Worm (Caenorhabditis elegans) whole organism, L2 larva: ENCODE data around the gene spp-18.

Source experiments
- C34F6.9 ChIP-seq: fragments of 150-350 bp; optimal IDR thresholded peaks from 2 replicates; lab custom pipeline; 2014; ENCODE audit warnings: missing biosample characterization, missing genetic modification characterization
- lin-39 ChIP-seq: fragments of 150-350 bp; optimal IDR thresholded peaks from 2 replicates; lab custom pipeline; 2014; ENCODE audit warnings: missing biosample characterization, missing genetic modification reagents, missing genetic modification characterization
- unc-39 ChIP-seq: fragments of 150-350 bp; optimal IDR thresholded peaks from 2 replicates; lab custom pipeline; 2014; ENCODE audit warnings: missing biosample characterization, missing genetic modification characterization
- ztf-11 ChIP-seq: sonication (generic microtip); optimal IDR thresholded peaks from 2 replicates; lab custom pipeline; 2017; ENCODE audit warnings: missing biosample characterization, missing genetic modification characterization

ce11 chrIV:9592413-9592812, 1.1 kb upstream of the spp-18 start, which contains the start of gene pei-1:
- TF ChIP-seq ztf-11 (no peak), unc-39 (tag; lab: Kevin White, UChicago) (no peak), lin-39 (tag; lab: Kevin White, UChicago) (no peak), C34F6.9 (tag; lab: Kevin White, UChicago) (no peak)
